Worm (Caenorhabditis elegans) whole organism, L4/young adult: Measurements from ENCODE around the gene phyh-1.

Source experiments
- W03F9.2 ChIP-seq: fragments of 150-350 bp; optimal IDR thresholded peaks from 2 replicates; lab custom pipeline; 2014; ENCODE audit warnings: missing biosample characterization, missing genetic modification characterization
- dao-5 ChIP-seq: sonication (generic microtip); optimal IDR thresholded peaks from 2 replicates; lab custom pipeline; 2016; ENCODE audit warnings: missing genotype, missing genetic modification characterization, moderate library complexity, missing compliant biosample characterization
- him-1 ChIP-seq: sonication (generic microtip); optimal IDR thresholded peaks from 2 replicates; lab custom pipeline; 2016; ENCODE audit warnings: missing genotype, missing genetic modification reagents, missing genetic modification characterization, missing compliant biosample characterization

- TF ChIP-seq dao-5 (tag; lab: Kevin White, UChicago), result no peak
- no peak for TF ChIP-seq him-1 (tag; lab: Kevin White, UChicago)
- TF ChIP-seq W03F9.2 (tag; lab: Kevin White, UChicago), result no peak
Measured at ce11 chrIV:17248538-17248937, 10.7 kb downstream of the phyh-1 start.
